Worm (Caenorhabditis elegans): ENCODE data around the gene F41G3.10.

ce11 chrII:6754671-6755224, 5.4 kb upstream of the F41G3.10 start, which contains the start of the genes srx-95 and fis-1:
- TF ChIP-seq B0310.2 (tag; optimal IDR thresholded peaks at IDR 0.05): no peak
- TF ChIP-seq sea-1 (GFP tag; conservative IDR thresholded peaks at IDR 0.05): no peak
- no peak for TF ChIP-seq ama-1 (optimal IDR thresholded peaks at IDR 0.05)
- TF ChIP-seq ets-7 (tag; optimal IDR thresholded peaks at IDR 0.05): no peak
- TF ChIP-seq tbx-37 (GFP tag; conservative IDR thresholded peaks at IDR 0.05): no peak
- TF ChIP-seq ceh-13 (GFP tag; optimal IDR thresholded peaks at IDR 0.05): no peak
- TF ChIP-seq ceh-36 (tag; optimal IDR thresholded peaks at IDR 0.05): no peak
- TF ChIP-seq scrt-1 (GFP tag; IDR thresholded peaks at IDR 0.05): no peak
- TF ChIP-seq pes-1 (GFP tag; IDR thresholded peaks at IDR 0.05): no peak

All from whole organism, early embryonic.